Fruit fly (Drosophila melanogaster) whole organism, embryonic: ENCODE data around the gene CG13069.
A peak's percentile ranks its signal among the peaks of the same experiment; 100 is the strongest.

Source experiments
- Atf3 ChIP-seq: fragments of 200-800 bp; sonication (Bioruptor generic); optimal IDR thresholded peaks from 3 replicates; lab custom pipeline; 2016; ENCODE audit warnings: missing biosample characterization, missing genetic modification characterization
- Bteb2 ChIP-seq: fragments of 200-800 bp; sonication (Bioruptor generic); optimal IDR thresholded peaks from 2 replicates; lab custom pipeline; 2016; ENCODE audit warnings: missing biosample characterization, missing genetic modification characterization
- C15 ChIP-seq: fragments of 200-800 bp; sonication (Bioruptor generic); IDR thresholded peaks from 3 replicates; pipeline ENCODE4 v1.3.6; 2022; ENCODE audit warnings: missing biosample characterization, missing genetic modification characterization
- CG11398 ChIP-seq: fragments of 200-800 bp; sonication (Bioruptor generic); optimal IDR thresholded peaks from 2 replicates; lab custom pipeline; 2016; ENCODE audit warnings: missing biosample characterization, missing genetic modification characterization
- CG1233 ChIP-seq: fragments of 200-800 bp; sonication (Bioruptor generic); optimal IDR thresholded peaks from 4 replicates; lab custom pipeline; 2018; ENCODE audit warnings: missing biosample characterization, mild to moderate bottlenecking, missing genetic modification characterization
- CG12769 ChIP-seq: fragments of 200-800 bp; sonication (Bioruptor generic); optimal IDR thresholded peaks from 2 replicates; lab custom pipeline; 2019; ENCODE audit warnings: missing biosample characterization, mild to moderate bottlenecking, missing genetic modification characterization, moderate library complexity
- CG13296 ChIP-seq: fragments of 200-800 bp; sonication (Bioruptor generic); optimal IDR thresholded peaks from 3 replicates; lab custom pipeline; 2018; ENCODE audit warnings: missing biosample characterization, mild to moderate bottlenecking, missing genetic modification characterization
- CG13624 ChIP-seq: fragments of 200-800 bp; sonication (Bioruptor generic); optimal IDR thresholded peaks from 2 replicates; lab custom pipeline; 2016; ENCODE audit warnings: missing biosample characterization, missing genetic modification characterization
- CG15073 ChIP-seq: fragments of 200-800 bp; sonication (Bioruptor generic); optimal IDR thresholded peaks from 2 replicates; lab custom pipeline; 2016; ENCODE audit warnings: missing biosample characterization, missing genetic modification characterization
- CG1529 ChIP-seq: fragments of 200-800 bp; sonication (Bioruptor generic); optimal IDR thresholded peaks from 3 replicates; lab custom pipeline; 2018; ENCODE audit warnings: missing biosample characterization, missing genetic modification characterization
- CG15479 ChIP-seq: fragments of 200-800 bp; sonication (Bioruptor generic); optimal IDR thresholded peaks from 3 replicates; lab custom pipeline; 2019; ENCODE audit warnings: missing biosample characterization, mild to moderate bottlenecking, missing genetic modification characterization, moderate library complexity
- CG15514 ChIP-seq: fragments of 200-800 bp; sonication (Bioruptor generic); optimal IDR thresholded peaks from 3 replicates; lab custom pipeline; 2017; ENCODE audit warnings: missing biosample characterization, missing genetic modification characterization, mild to moderate bottlenecking, moderate library complexity, missing genetic modification reagents
- CG17186 ChIP-seq: fragments of 200-800 bp; sonication (Bioruptor generic); optimal IDR thresholded peaks from 3 replicates; lab custom pipeline; 2017; ENCODE audit warnings: missing biosample characterization, missing genetic modification reagents, missing genetic modification characterization
- CG18262 ChIP-seq: fragments of 200-800 bp; optimal IDR thresholded peaks from 3 replicates; lab custom pipeline; 2019; ENCODE audit warnings: missing biosample characterization, mild to moderate bottlenecking, missing genetic modification characterization, moderate library complexity
- CG18476 ChIP-seq: fragments of 200-800 bp; sonication (Bioruptor generic); optimal IDR thresholded peaks from 2 replicates; lab custom pipeline; 2016; ENCODE audit warnings: missing biosample characterization, mild to moderate bottlenecking, missing genetic modification characterization
- CG2129 ChIP-seq: fragments of 200-800 bp; sonication (Bioruptor generic); IDR thresholded peaks from 2 replicates; pipeline ENCODE4 v1.3.6; 2022; ENCODE audit warnings: missing biosample characterization, missing genetic modification characterization; ENCODE audit not compliant: partially characterized antibody
- CG3995 ChIP-seq: fragments of 200-800 bp; sonication (Bioruptor generic); optimal IDR thresholded peaks from 3 replicates; lab custom pipeline; 2016; ENCODE audit warnings: missing biosample characterization, missing genetic modification characterization
- CG4730 ChIP-seq: fragments of 200-800 bp; sonication (Bioruptor generic); IDR thresholded peaks from 2 replicates; pipeline ENCODE4 v1.3.6; 2022; ENCODE audit warnings: missing biosample characterization, missing genetic modification characterization
- CG6272 ChIP-seq: fragments of 200-800 bp; sonication (Bioruptor generic); IDR thresholded peaks from 2 replicates; pipeline ENCODE4 v1.3.6; 2022; ENCODE audit warnings: missing biosample characterization, missing genetic modification characterization
- CG7357 ChIP-seq: fragments of 200-800 bp; sonication (Bioruptor generic); IDR thresholded peaks from 3 replicates; pipeline ENCODE4 v1.3.6; 2022; ENCODE audit warnings: missing biosample characterization, missing genetic modification characterization
- CG7372 ChIP-seq: fragments of 200-800 bp; sonication (Bioruptor generic); IDR thresholded peaks from 2 replicates; pipeline ENCODE4 v1.3.6; 2022; ENCODE audit warnings: missing biosample characterization, missing genetic modification characterization
- CG8478 ChIP-seq: fragments of >200 bp; optimal IDR thresholded peaks from 2 replicates; lab custom pipeline; 2018
- CG8765 ChIP-seq: fragments of 200-800 bp; sonication (Bioruptor generic); IDR thresholded peaks from 2 replicates; pipeline ENCODE4 v1.3.6; 2022; ENCODE audit warnings: missing biosample characterization, missing genetic modification characterization
- CkIIα-i1 ChIP-seq: fragments of 200-800 bp; sonication (Bioruptor generic); IDR thresholded peaks from 2 replicates; pipeline ENCODE4 v1.3.6; 2022; ENCODE audit warnings: missing biosample characterization, missing genetic modification characterization
- Dek ChIP-seq: fragments of 200-800 bp; sonication (Bioruptor generic); optimal IDR thresholded peaks from 3 replicates; lab custom pipeline; 2019; ENCODE audit warnings: missing biosample characterization, mild to moderate bottlenecking, missing genetic modification characterization, moderate library complexity
- Fer3 ChIP-seq: fragments of 200-800 bp; sonication (Bioruptor generic); optimal IDR thresholded peaks from 2 replicates; lab custom pipeline; 2018; ENCODE audit warnings: missing biosample characterization, mild to moderate bottlenecking, missing genetic modification characterization, moderate library complexity
- HLH4C ChIP-seq: fragments of 200-800 bp; sonication (Bioruptor generic); IDR thresholded peaks from 3 replicates; pipeline ENCODE4 v1.3.6; 2022; ENCODE audit warnings: missing biosample characterization, missing genetic modification characterization; ENCODE audit not compliant: partially characterized antibody
- Hey ChIP-seq: fragments of 200-800 bp; sonication (Bioruptor generic); optimal IDR thresholded peaks from 3 replicates; lab custom pipeline; 2018; ENCODE audit warnings: missing biosample characterization, mild to moderate bottlenecking, missing genetic modification characterization
- Hr3 ChIP-seq: fragments of 200-800 bp; sonication (Bioruptor generic); optimal IDR thresholded peaks from 3 replicates; lab custom pipeline; 2016; ENCODE audit warnings: missing biosample characterization, missing genetic modification characterization
- Hsf ChIP-seq: fragments of 200-800 bp; sonication (Bioruptor generic); optimal IDR thresholded peaks from 3 replicates; lab custom pipeline; 2016; ENCODE audit warnings: missing biosample characterization, missing genetic modification characterization
- Nf-YB ChIP-seq: fragments of 200-800 bp; sonication (Bioruptor generic); optimal IDR thresholded peaks from 3 replicates; lab custom pipeline; 2019; ENCODE audit warnings: missing biosample characterization, mild to moderate bottlenecking, missing genetic modification characterization, moderate library complexity
- Oli ChIP-seq: fragments of 200-800 bp; sonication (Bioruptor generic); optimal IDR thresholded peaks from 2 replicates; lab custom pipeline; 2018; ENCODE audit warnings: missing biosample characterization, mild to moderate bottlenecking, missing genetic modification characterization, moderate library complexity
- Ravus ChIP-seq: fragments of 200-800 bp; sonication (Bioruptor generic); IDR thresholded peaks from 2 replicates; pipeline ENCODE4 v1.3.6; 2022; ENCODE audit warnings: missing biosample characterization, missing genetic modification characterization
- Sin3A ChIP-seq: fragments of >200 bp; optimal IDR thresholded peaks from 2 replicates; lab custom pipeline; 2018
- Sry-δ ChIP-seq: fragments of 200-800 bp; sonication (Bioruptor generic); optimal IDR thresholded peaks from 2 replicates; lab custom pipeline; 2016; ENCODE audit warnings: missing biosample characterization, missing genetic modification characterization
- ase ChIP-seq: fragments of 200-800 bp; sonication (Bioruptor generic); IDR thresholded peaks from 3 replicates; pipeline ENCODE4 v1.3.6; 2022; ENCODE audit warnings: missing biosample characterization, missing genetic modification characterization
- btn ChIP-seq: fragments of 200-800 bp; sonication (Bioruptor generic); optimal IDR thresholded peaks from 2 replicates; lab custom pipeline; 2016; ENCODE audit warnings: missing biosample characterization, missing genetic modification characterization
- cad ChIP-seq: fragments of >200 bp; optimal IDR thresholded peaks from 2 replicates; lab custom pipeline; 2017; ENCODE audit warnings: missing biosample characterization, missing genetic modification characterization
- chn ChIP-seq: fragments of 200-800 bp; sonication (Bioruptor generic); optimal IDR thresholded peaks from 2 replicates; lab custom pipeline; 2016; ENCODE audit warnings: missing biosample characterization, missing genetic modification characterization
- crc ChIP-seq: fragments of 200-800 bp; sonication (Bioruptor generic); optimal IDR thresholded peaks from 2 replicates; lab custom pipeline; 2016; ENCODE audit warnings: missing biosample characterization, missing genetic modification characterization
- dimm ChIP-seq: fragments of 200-800 bp; sonication (Bioruptor generic); IDR thresholded peaks from 2 replicates; pipeline ENCODE4 v1.3.6; 2022; ENCODE audit warnings: missing biosample characterization, missing genetic modification characterization
- eve ChIP-seq, 2 experiments: fragments of >200 bp; optimal IDR thresholded peaks; 2 replicates each; lab custom pipeline; 2017; ENCODE audit warnings: missing biosample characterization in 2 of 2, missing genetic modification characterization in 2 of 2
- ewg ChIP-seq: fragments of 200-800 bp; sonication (Bioruptor generic); optimal IDR thresholded peaks from 3 replicates; lab custom pipeline; 2017; ENCODE audit warnings: mild to moderate bottlenecking, missing biosample characterization, missing genetic modification reagents, missing genetic modification characterization
- fd64A ChIP-seq: fragments of 200-800 bp; sonication (Bioruptor generic); optimal IDR thresholded peaks from 3 replicates; lab custom pipeline; 2018; ENCODE audit warnings: missing biosample characterization, mild to moderate bottlenecking, missing genetic modification characterization
- gcm ChIP-seq: fragments of 200-800 bp; sonication (Bioruptor generic); optimal IDR thresholded peaks from 2 replicates; lab custom pipeline; 2019; ENCODE audit warnings: missing biosample characterization, mild to moderate bottlenecking, missing genetic modification characterization, moderate library complexity
- grau ChIP-seq: fragments of 200-800 bp; optimal IDR thresholded peaks from 3 replicates; lab custom pipeline; 2019; ENCODE audit warnings: missing biosample characterization, mild to moderate bottlenecking, missing genetic modification characterization, moderate library complexity
- lov ChIP-seq, 2 experiments: fragments of 200-800 bp in 1 of 2; fragments of >200 bp in 1 of 2; sonication (Bioruptor generic) in 1 of 2; IDR thresholded peaks in 1 of 2; optimal IDR thresholded peaks in 1 of 2; 2 replicates in 1 of 2; 3 replicates in 1 of 2; pipeline versions ENCODE4 v1.3.6 to Lab custom; 2017 to 2022; ENCODE audit warnings: missing biosample characterization in 1 of 2, missing genetic modification characterization in 1 of 2
- run ChIP-seq: fragments of 200-800 bp; sonication (Bioruptor generic); optimal IDR thresholded peaks from 3 replicates; lab custom pipeline; 2018; ENCODE audit warnings: missing biosample characterization, mild to moderate bottlenecking, missing genetic modification characterization
- salm ChIP-seq: fragments of 200-800 bp; sonication (Bioruptor generic); optimal IDR thresholded peaks from 2 replicates; lab custom pipeline; 2018; ENCODE audit warnings: missing biosample characterization, mild to moderate bottlenecking, missing genetic modification characterization
- scrt ChIP-seq: fragments of 200-800 bp; sonication (Bioruptor generic); optimal IDR thresholded peaks from 2 replicates; lab custom pipeline; 2018; ENCODE audit warnings: missing biosample characterization, mild to moderate bottlenecking, missing genetic modification characterization, moderate library complexity
- sisA ChIP-seq: fragments of 200-800 bp; sonication (Bioruptor generic); IDR thresholded peaks from 2 replicates; pipeline ENCODE4 v1.3.6; 2022; ENCODE audit warnings: missing biosample characterization, missing genetic modification characterization
- trh ChIP-seq: fragments of 200-800 bp; sonication (Bioruptor generic); optimal IDR thresholded peaks from 2 replicates; lab custom pipeline; 2016; ENCODE audit warnings: missing biosample characterization, missing genetic modification characterization

CG13069 gene

DNA sequence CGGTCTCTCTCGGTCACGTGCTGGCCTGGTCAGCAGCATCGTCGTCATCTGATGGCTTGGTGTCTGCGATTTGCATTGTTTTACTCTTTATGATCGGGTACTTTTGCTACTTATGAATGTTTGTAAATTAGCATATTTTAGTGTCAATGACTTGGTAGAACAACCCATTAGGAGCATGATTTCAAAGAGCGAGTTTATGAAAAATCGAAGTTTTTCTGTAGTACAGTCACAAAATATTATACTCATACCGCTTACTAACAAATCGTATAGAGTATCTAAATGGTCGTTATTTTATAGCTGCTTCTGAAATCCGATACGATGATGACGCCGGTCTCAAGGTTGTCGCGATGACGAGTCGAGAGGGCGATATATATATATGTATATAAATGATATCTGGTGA lies 21.1 kb downstream of the CG13069 start (continued):
- TF ChIP-seq salm = no peak
- peak; percentile 23 for TF ChIP-seq CG13296
- no peak for TF ChIP-seq trh (GFP tag; lab: Kevin White, UChicago)
- TF ChIP-seq CG8765 (GFP tag; lab: Robert Waterston, UW) = no peak
- TF ChIP-seq eve (GFP tag; optimal IDR thresholded peaks at IDR 0.05; lab: Kevin White, UChicago) = no peak
- TF ChIP-seq CG18262 (tag; lab: Kevin White, UChicago) = no peak
- 0 out of 3 replicates have a peak, but pooled peaks have one; percentile 32 for TF ChIP-seq CG7357
- TF ChIP-seq crc (GFP tag; lab: Kevin White, UChicago) = no peak
- no peak for TF ChIP-seq CG6272
- no peak for TF ChIP-seq Bteb2
- peak; percentile 35 for TF ChIP-seq grau (tag; lab: Kevin White, UChicago)
- TF ChIP-seq Ravus (GFP tag; lab: Robert Waterston, UW) = no peak
- no peak for TF ChIP-seq Hr3 (GFP tag; lab: Kevin White, UChicago)
- TF ChIP-seq scrt (GFP tag; lab: Kevin White, UChicago) = no peak
- no peak for TF ChIP-seq Nf-YB
- TF ChIP-seq fd64A (GFP tag; lab: Kevin White, UChicago) = no peak
- TF ChIP-seq CG3995 (GFP tag; lab: Kevin White, UChicago) = no peak
- TF ChIP-seq CG1233 (GFP tag; lab: Kevin White, UChicago) = no peak
- TF ChIP-seq Oli (tag; lab: Kevin White, UChicago) = peak; percentile 44
- no peak for TF ChIP-seq CG13624 (GFP tag; lab: Kevin White, UChicago)
- TF ChIP-seq gcm = peak; percentile 9
- TF ChIP-seq btn (GFP tag; lab: Kevin White, UChicago) = no peak
- peak; percentile 6 for TF ChIP-seq run (tag; lab: Kevin White, UChicago)
- no peak for TF ChIP-seq CG11398 (GFP tag; lab: Kevin White, UChicago)
- no peak for TF ChIP-seq CG1529 (GFP tag; lab: Kevin White, UChicago)
- TF ChIP-seq CG4730 = no peak
- TF ChIP-seq CG17186 = no peak
- TF ChIP-seq chn (GFP tag; lab: Kevin White, UChicago) = no peak
- TF ChIP-seq Hey = no peak
- no peak for TF ChIP-seq CG15514 (GFP tag; lab: Kevin White, UChicago)
- TF ChIP-seq HLH4C (GFP tag; lab: Robert Waterston, UW) = no peak
- no peak for TF ChIP-seq Sry-δ (GFP tag; lab: Kevin White, UChicago)
- no peak for TF ChIP-seq Hsf
- TF ChIP-seq CG15479 (GFP tag; lab: Kevin White, UChicago) = no peak
- no peak for TF ChIP-seq Sin3A (lab: Kevin White, UChicago)
- no peak for TF ChIP-seq ase (GFP tag; lab: Robert Waterston, UW)
- TF ChIP-seq ewg (GFP tag; lab: Kevin White, UChicago) = no peak
- no peak for TF ChIP-seq CG18476
- no peak for TF ChIP-seq lov (optimal IDR thresholded peaks at IDR 0.05; lab: Kevin White, UChicago)
- TF ChIP-seq lov (GFP tag; IDR thresholded peaks at IDR 0.05; lab: Robert Waterston, UW) = no peak
- no peak for TF ChIP-seq CG7372
- no peak for TF ChIP-seq Atf3 (GFP tag; lab: Kevin White, UChicago)
- TF ChIP-seq CG2129 = no peak
- no peak for TF ChIP-seq CkIIα-i1 (GFP tag; lab: Robert Waterston, UW)
- no peak for TF ChIP-seq CG15073 (GFP tag; lab: Kevin White, UChicago)
- TF ChIP-seq CG8478 (lab: Kevin White, UChicago) = no peak
- 0 out of 3 replicates have a peak, but pooled peaks have one; percentile 15 for TF ChIP-seq C15 (GFP tag; lab: Robert Waterston, UW)
- no peak for TF ChIP-seq Fer3
- TF ChIP-seq dimm = no peak
- TF ChIP-seq Dek (tag; lab: Kevin White, UChicago) = no peak
- no peak for TF ChIP-seq sisA (GFP tag; lab: Robert Waterston, UW)
- TF ChIP-seq CG12769 (tag; lab: Kevin White, UChicago) = peak; percentile 39
- no peak for TF ChIP-seq cad (GFP tag; lab: Kevin White, UChicago)
